Fruit fly (Drosophila melanogaster) whole organism, adult: ENCODE data around the gene CG5790.

ENCODE experiments used
- CG1620 ChIP-seq: fragments of 200-800 bp; sonication (Bioruptor generic); optimal IDR thresholded peaks from 2 replicates; lab custom pipeline; 2016; ENCODE audit warnings: missing biosample characterization, missing genetic modification characterization
- Clk ChIP-seq: fragments of 200-800 bp; sonication (Bioruptor generic); optimal IDR thresholded peaks from 2 replicates; lab custom pipeline; 2017; ENCODE audit warnings: missing biosample characterization, missing genetic modification characterization
- Crg-1 ChIP-seq: fragments of 200-800 bp; sonication (Bioruptor generic); optimal IDR thresholded peaks from 2 replicates; lab custom pipeline; 2016; ENCODE audit warnings: missing biosample characterization, missing genetic modification characterization
- Mnt ChIP-seq: fragments of 200-800 bp; sonication (Bioruptor generic); optimal IDR thresholded peaks from 2 replicates; lab custom pipeline; 2016; ENCODE audit warnings: missing biosample characterization, mild to moderate bottlenecking, missing genetic modification characterization
- pad ChIP-seq: fragments of 200-800 bp; sonication (Bioruptor generic); optimal IDR thresholded peaks from 3 replicates; lab custom pipeline; 2017; ENCODE audit warnings: missing biosample characterization, missing genetic modification characterization, mild to moderate bottlenecking, moderate library complexity, missing genetic modification reagents
- tj ChIP-seq: fragments of 200-800 bp; sonication (Bioruptor generic); optimal IDR thresholded peaks from 3 replicates; lab custom pipeline; 2017; ENCODE audit warnings: missing biosample characterization, mild to moderate bottlenecking, missing genetic modification characterization, moderate library complexity

DNA sequence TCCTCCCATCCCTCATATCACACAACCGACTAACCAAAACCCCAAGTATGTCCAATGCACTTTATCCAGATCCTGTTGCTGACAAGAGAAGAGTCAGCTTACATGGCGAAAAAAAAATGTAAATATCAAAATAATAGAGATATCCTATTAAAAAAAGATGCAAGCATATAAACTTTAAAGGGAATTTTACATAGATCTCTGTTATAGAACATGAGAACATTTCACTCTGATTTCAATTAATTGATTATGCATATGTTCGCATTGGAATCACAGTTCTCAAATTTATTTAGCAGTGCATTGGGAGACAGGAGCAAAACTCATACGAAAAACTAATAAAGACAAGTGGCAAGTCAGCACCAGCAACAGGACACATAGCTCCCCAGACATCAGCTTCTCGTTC lies 13.2 kb downstream of the CG5790 start:
- TF ChIP-seq Mnt (GFP tag; lab: Kevin White, UChicago), result no peak
- TF ChIP-seq Crg-1, result no peak
- TF ChIP-seq Clk (GFP tag; lab: Kevin White, UChicago), result no peak
- no peak for TF ChIP-seq tj (GFP tag; lab: Kevin White, UChicago)
- no peak for TF ChIP-seq pad (GFP tag; lab: Kevin White, UChicago)
- no peak for TF ChIP-seq CG1620 (GFP tag; lab: Kevin White, UChicago)
